Worm (Caenorhabditis elegans): ENCODE measurements around the gene arp-6.

The arp-6 gene

ce11 chrII:7990192-7990591 is 47.0 kb downstream of the arp-6 start:
- TF ChIP-seq unc-39 (tag; optimal IDR thresholded peaks at IDR 0.05) = no peak
- TF ChIP-seq nhr-76 (tag; optimal IDR thresholded peaks at IDR 0.05) = no peak
- no peak for TF ChIP-seq jun-1 (tag; optimal IDR thresholded peaks at IDR 0.05)
- TF ChIP-seq egl-5 (tag; optimal IDR thresholded peaks at IDR 0.05) = no peak
- no peak for TF ChIP-seq fos-1 (tag; optimal IDR thresholded peaks at IDR 0.05)
- TF ChIP-seq fkh-10 (GFP tag; optimal IDR thresholded peaks at IDR 0.05) = peak; percentile 69
- TF ChIP-seq ceh-28 (tag; optimal IDR thresholded peaks at IDR 0.05) = no peak
- no peak for TF ChIP-seq fkh-2 (tag; optimal IDR thresholded peaks at IDR 0.05)

ce11 chrII:7986928-7987327 is 50.2 kb downstream of the arp-6 start:
- TF ChIP-seq nfya-1 (tag; optimal IDR thresholded peaks at IDR 0.05; ENCODE audit: insufficient read depth) = peak; percentile 6
- no peak for TF ChIP-seq fkh-10 (GFP tag; optimal IDR thresholded peaks at IDR 0.05)
- TF ChIP-seq lin-39 (tag; optimal IDR thresholded peaks at IDR 0.05) = peak; percentile 44
